Fruit fly (Drosophila melanogaster) whole organism, embryonic: Measurements from ENCODE around the gene CG42554.

ENCODE experiments used
- ATbp ChIP-seq: fragments of 200-800 bp; sonication (Bioruptor generic); optimal IDR thresholded peaks from 2 replicates; lab custom pipeline; 2017; ENCODE audit warnings: missing biosample characterization, mild to moderate bottlenecking, missing genetic modification characterization, missing genetic modification reagents
- Asciz ChIP-seq: fragments of 200-800 bp; sonication (Bioruptor generic); optimal IDR thresholded peaks from 2 replicates; lab custom pipeline; 2017; ENCODE audit warnings: missing biosample characterization, mild to moderate bottlenecking, missing genetic modification characterization, missing genetic modification reagents
- Atf6 ChIP-seq: fragments of 200-800 bp; sonication (Bioruptor generic); IDR thresholded peaks from 2 replicates; pipeline ENCODE4 v1.3.6; 2022; ENCODE audit warnings: missing biosample characterization, missing genetic modification characterization
- C15 ChIP-seq: fragments of 200-800 bp; sonication (Bioruptor generic); IDR thresholded peaks from 3 replicates; pipeline ENCODE4 v1.3.6; 2022; ENCODE audit warnings: missing biosample characterization, missing genetic modification characterization
- CG10267 ChIP-seq: fragments of 200-800 bp; sonication (Bioruptor generic); optimal IDR thresholded peaks from 2 replicates; lab custom pipeline; 2018; ENCODE audit warnings: missing biosample characterization, mild to moderate bottlenecking, missing genetic modification characterization, moderate library complexity
- CG10959 ChIP-seq: fragments of 200-800 bp; sonication (Bioruptor generic); IDR thresholded peaks from 2 replicates; pipeline ENCODE4 v1.3.6; 2022; ENCODE audit warnings: missing biosample characterization, missing genetic modification characterization
- CG13624 ChIP-seq: fragments of 200-800 bp; sonication (Bioruptor generic); optimal IDR thresholded peaks from 2 replicates; lab custom pipeline; 2016; ENCODE audit warnings: missing biosample characterization, missing genetic modification characterization
- CG13894 ChIP-seq: fragments of 200-800 bp; sonication (Bioruptor generic); optimal IDR thresholded peaks from 3 replicates; lab custom pipeline; 2018; ENCODE audit warnings: missing biosample characterization, mild to moderate bottlenecking, missing genetic modification characterization, moderate library complexity
- CG14965 ChIP-seq: fragments of 200-800 bp; sonication (Bioruptor generic); optimal IDR thresholded peaks from 2 replicates; lab custom pipeline; 2016; ENCODE audit warnings: missing biosample characterization, missing genetic modification characterization, borderline replicate concordance
- CG15073 ChIP-seq: fragments of 200-800 bp; sonication (Bioruptor generic); optimal IDR thresholded peaks from 2 replicates; lab custom pipeline; 2016; ENCODE audit warnings: missing biosample characterization, missing genetic modification characterization
- CG1647 ChIP-seq: fragments of 200-800 bp; sonication (Bioruptor generic); optimal IDR thresholded peaks from 3 replicates; lab custom pipeline; 2016; ENCODE audit warnings: missing biosample characterization, missing genetic modification characterization
- CG16815 ChIP-seq: fragments of 200-800 bp; sonication (Bioruptor generic); optimal IDR thresholded peaks from 3 replicates; lab custom pipeline; 2017; ENCODE audit warnings: missing biosample characterization, mild to moderate bottlenecking, missing genetic modification characterization
- CG16863 ChIP-seq: fragments of 200-800 bp; sonication (Bioruptor generic); optimal IDR thresholded peaks from 3 replicates; lab custom pipeline; 2016; ENCODE audit warnings: missing biosample characterization, missing genetic modification characterization
- CG17385 ChIP-seq: fragments of 200-800 bp; sonication (Bioruptor generic); optimal IDR thresholded peaks from 3 replicates; lab custom pipeline; 2018; ENCODE audit warnings: missing biosample characterization, mild to moderate bottlenecking, missing genetic modification characterization
- CG17802 ChIP-seq: fragments of 200-800 bp; sonication (Bioruptor generic); optimal IDR thresholded peaks from 2 replicates; lab custom pipeline; 2018; ENCODE audit warnings: missing biosample characterization, mild to moderate bottlenecking, missing genetic modification characterization, moderate library complexity
- CG17829 ChIP-seq: fragments of 200-800 bp; optimal IDR thresholded peaks from 2 replicates; lab custom pipeline; 2019; ENCODE audit warnings: missing biosample characterization, mild to moderate bottlenecking, missing genetic modification characterization, moderate library complexity
- CG31224 ChIP-seq: fragments of 200-800 bp; sonication (Bioruptor generic); IDR thresholded peaks from 2 replicates; pipeline ENCODE4 v1.3.6; 2022; ENCODE audit warnings: missing biosample characterization, missing genetic modification characterization
- CG4360 ChIP-seq: fragments of 200-800 bp; sonication (Bioruptor generic); IDR thresholded peaks from 2 replicates; pipeline ENCODE4 v1.3.6; 2022; ENCODE audit warnings: missing biosample characterization, missing genetic modification characterization
- CG4404 ChIP-seq: fragments of 200-800 bp; sonication (Bioruptor generic); IDR thresholded peaks from 2 replicates; pipeline ENCODE4 v1.3.6; 2022; ENCODE audit warnings: missing biosample characterization, missing genetic modification characterization
- CG7372 ChIP-seq: fragments of 200-800 bp; sonication (Bioruptor generic); IDR thresholded peaks from 2 replicates; pipeline ENCODE4 v1.3.6; 2022; ENCODE audit warnings: missing biosample characterization, missing genetic modification characterization
- CG8089 ChIP-seq: fragments of 200-800 bp; sonication (Bioruptor generic); optimal IDR thresholded peaks from 3 replicates; lab custom pipeline; 2016; ENCODE audit warnings: missing biosample characterization, missing genetic modification characterization
- CG8281 ChIP-seq: fragments of 200-800 bp; sonication (Bioruptor generic); optimal IDR thresholded peaks from 2 replicates; lab custom pipeline; 2018; ENCODE audit warnings: missing biosample characterization, mild to moderate bottlenecking, missing genetic modification characterization, moderate library complexity
- CG9215 ChIP-seq: fragments of 200-800 bp; sonication (Bioruptor generic); IDR thresholded peaks from 2 replicates; pipeline ENCODE4 v1.3.6; 2022; ENCODE audit warnings: missing biosample characterization, missing genetic modification characterization
- Chrac-16 ChIP-seq: fragments of 200-800 bp; sonication (Bioruptor generic); optimal IDR thresholded peaks from 3 replicates; lab custom pipeline; 2016; ENCODE audit warnings: missing biosample characterization, missing genetic modification characterization
- CoRest ChIP-seq: fragments of 200-800 bp; sonication (Bioruptor generic); optimal IDR thresholded peaks from 3 replicates; lab custom pipeline; 2018; ENCODE audit warnings: missing biosample characterization, mild to moderate bottlenecking, missing genetic modification characterization, moderate library complexity
- HLH3B ChIP-seq: fragments of 200-800 bp; sonication (Bioruptor generic); IDR thresholded peaks from 2 replicates; pipeline ENCODE4 v1.3.6; 2022; ENCODE audit warnings: missing biosample characterization, missing genetic modification characterization
- HmgZ ChIP-seq: fragments of 200-800 bp; sonication (Bioruptor generic); optimal IDR thresholded peaks from 2 replicates; lab custom pipeline; 2018; ENCODE audit warnings: missing biosample characterization, mild to moderate bottlenecking, missing genetic modification characterization
- Lpt ChIP-seq: fragments of >200 bp; optimal IDR thresholded peaks from 2 replicates; lab custom pipeline; 2018; ENCODE audit warnings: missing biosample characterization, missing genetic modification characterization
- Myb ChIP-seq: fragments of 200-800 bp; sonication (Bioruptor generic); optimal IDR thresholded peaks from 2 replicates; lab custom pipeline; 2016; ENCODE audit warnings: missing biosample characterization, missing genetic modification characterization
- Nf-YC ChIP-seq: fragments of 200-800 bp; optimal IDR thresholded peaks from 3 replicates; lab custom pipeline; 2019; ENCODE audit warnings: missing biosample characterization, mild to moderate bottlenecking, missing genetic modification characterization, moderate library complexity
- NfI ChIP-seq: fragments of 200-800 bp; sonication (Bioruptor generic); optimal IDR thresholded peaks from 3 replicates; lab custom pipeline; 2018; ENCODE audit warnings: missing biosample characterization, mild to moderate bottlenecking, missing genetic modification characterization, moderate library complexity
- Ravus ChIP-seq: fragments of 200-800 bp; sonication (Bioruptor generic); IDR thresholded peaks from 2 replicates; pipeline ENCODE4 v1.3.6; 2022; ENCODE audit warnings: missing biosample characterization, missing genetic modification characterization
- Spps ChIP-seq: fragments of 200-800 bp; sonication (Bioruptor generic); optimal IDR thresholded peaks from 2 replicates; lab custom pipeline; 2018; ENCODE audit warnings: missing biosample characterization, mild to moderate bottlenecking, missing genetic modification characterization
- Xrp1 ChIP-seq: fragments of 200-800 bp; sonication (Bioruptor generic); IDR thresholded peaks from 2 replicates; pipeline ENCODE4 v1.3.6; 2022; ENCODE audit warnings: missing biosample characterization, missing genetic modification characterization
- chm ChIP-seq: fragments of 200-800 bp; sonication (Bioruptor generic); IDR thresholded peaks from 2 replicates; pipeline ENCODE4 v1.3.6; 2022; ENCODE audit warnings: missing biosample characterization, missing genetic modification characterization
- ems ChIP-seq: fragments of 200-800 bp; sonication (Bioruptor generic); optimal IDR thresholded peaks from 3 replicates; lab custom pipeline; 2016; ENCODE audit warnings: missing biosample characterization, missing genetic modification characterization
- eve ChIP-seq, 2 experiments: fragments of >200 bp; optimal IDR thresholded peaks; 2 replicates each; lab custom pipeline; 2017; ENCODE audit warnings: missing biosample characterization in 2 of 2, missing genetic modification characterization in 2 of 2
- ewg ChIP-seq: fragments of 200-800 bp; sonication (Bioruptor generic); optimal IDR thresholded peaks from 3 replicates; lab custom pipeline; 2017; ENCODE audit warnings: mild to moderate bottlenecking, missing biosample characterization, missing genetic modification reagents, missing genetic modification characterization
- fd3F ChIP-seq: fragments of 200-800 bp; sonication (Bioruptor generic); optimal IDR thresholded peaks from 2 replicates; lab custom pipeline; 2018; ENCODE audit warnings: missing biosample characterization, mild to moderate bottlenecking, missing genetic modification characterization, moderate library complexity
- jumu ChIP-seq: fragments of 200-800 bp; sonication (Bioruptor generic); optimal IDR thresholded peaks from 3 replicates; lab custom pipeline; 2016; ENCODE audit warnings: missing biosample characterization, missing genetic modification characterization
- klu ChIP-seq: fragments of 200-800 bp; sonication (Bioruptor generic); IDR thresholded peaks from 2 replicates; pipeline ENCODE4 v1.3.6; 2022; ENCODE audit warnings: missing biosample characterization, missing genetic modification characterization
- knrl ChIP-seq: fragments of 200-800 bp; sonication (Bioruptor generic); IDR thresholded peaks from 3 replicates; pipeline ENCODE4 v1.3.6; 2022; ENCODE audit warnings: missing biosample characterization, missing genetic modification characterization; ENCODE audit not compliant: partially characterized antibody
- mam ChIP-seq: fragments of 200-800 bp; sonication (Bioruptor generic); optimal IDR thresholded peaks from 3 replicates; lab custom pipeline; 2016; ENCODE audit warnings: missing biosample characterization, missing genetic modification characterization
- oc ChIP-seq: fragments of 200-800 bp; sonication (Bioruptor generic); optimal IDR thresholded peaks from 2 replicates; lab custom pipeline; 2018; ENCODE audit warnings: missing biosample characterization, mild to moderate bottlenecking, missing genetic modification characterization, moderate library complexity
- pb ChIP-seq: fragments of 200-800 bp; sonication (Bioruptor generic); optimal IDR thresholded peaks from 3 replicates; lab custom pipeline; 2016; ENCODE audit warnings: missing biosample characterization, missing genetic modification characterization
- slou ChIP-seq: fragments of 200-800 bp; sonication (Bioruptor generic); optimal IDR thresholded peaks from 3 replicates; lab custom pipeline; 2016; ENCODE audit warnings: missing biosample characterization, missing genetic modification characterization
- ssp ChIP-seq: fragments of 200-800 bp; sonication (Bioruptor generic); IDR thresholded peaks from 2 replicates; pipeline ENCODE4 v1.3.6; 2022; ENCODE audit warnings: missing biosample characterization, missing genetic modification characterization
- tup ChIP-seq: fragments of 200-800 bp; sonication (Bioruptor generic); optimal IDR thresholded peaks from 2 replicates; lab custom pipeline; 2016; ENCODE audit warnings: missing biosample characterization, mild to moderate bottlenecking, missing genetic modification characterization, moderate library complexity
- vvl ChIP-seq: fragments of 200-800 bp; sonication (Bioruptor generic); IDR thresholded peaks from 2 replicates; pipeline ENCODE4 v1.3.6; 2022; ENCODE audit warnings: missing biosample characterization, missing genetic modification characterization
- zf30C ChIP-seq: fragments of 200-800 bp; sonication (Bioruptor generic); optimal IDR thresholded peaks from 3 replicates; lab custom pipeline; 2018; ENCODE audit warnings: missing biosample characterization, mild to moderate bottlenecking, missing genetic modification characterization
- zfh1 ChIP-seq: fragments of 200-800 bp; sonication (Bioruptor generic); IDR thresholded peaks from 3 replicates; pipeline ENCODE4 v1.3.6; 2022; ENCODE audit warnings: missing biosample characterization, missing genetic modification characterization

The CG42554 gene

DNA sequence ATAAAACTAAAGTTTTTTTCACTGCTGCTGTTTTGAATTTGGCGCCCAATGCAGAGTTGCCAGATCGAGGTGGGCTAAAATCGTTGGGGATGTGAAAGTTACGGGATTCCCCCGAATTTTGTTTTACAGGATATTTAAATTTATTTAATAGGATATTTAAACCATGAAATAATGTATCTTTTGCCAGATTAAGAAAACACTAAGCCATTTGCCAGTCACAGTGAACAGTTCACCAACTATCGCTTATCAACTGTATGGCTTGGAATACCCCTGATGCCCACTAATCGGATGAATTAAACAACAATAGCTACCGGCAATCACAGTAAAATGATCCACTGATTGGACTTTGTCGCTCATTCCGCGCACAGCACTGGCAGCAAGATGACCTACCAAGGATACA lies 15.6 kb downstream of the CG42554 start, which contains the start of gene Dci (continued):
- TF ChIP-seq CG13624, result peak; percentile 71
- TF ChIP-seq CG8281 (tag; lab: Kevin White, UChicago), result no peak
- TF ChIP-seq CG14965 (GFP tag; lab: Kevin White, UChicago), result no peak
- peak; percentile 10 for TF ChIP-seq Myb (GFP tag; lab: Kevin White, UChicago)
- no peak for TF ChIP-seq Nf-YC (tag; lab: Kevin White, UChicago)
- peak; percentile 76 for TF ChIP-seq Atf6 (GFP tag; lab: Robert Waterston, UW)
- no peak for TF ChIP-seq Asciz (GFP tag; lab: Kevin White, UChicago)
- TF ChIP-seq NfI, result peak; percentile 56
- peak; percentile 89 for TF ChIP-seq mam
- TF ChIP-seq CG1647 (GFP tag; lab: Kevin White, UChicago), result peak; percentile 66
- no peak for TF ChIP-seq Lpt (GFP tag; lab: Kevin White, UChicago)
- peak; percentile 60; the same call in 1 of the 2 replicates for TF ChIP-seq CG31224
- TF ChIP-seq vvl, result peak; percentile 82
- TF ChIP-seq zfh1, result peak; percentile 54; the same call in 2 of the 3 replicates
- peak; percentile 22 for TF ChIP-seq fd3F (GFP tag; lab: Kevin White, UChicago)
- peak; percentile 64 for TF ChIP-seq CG17829 (tag; lab: Kevin White, UChicago)
- TF ChIP-seq klu, result peak; percentile 37; the same call in 1 of the 2 replicates
- peak; percentile 24 for TF ChIP-seq CG17385
- TF ChIP-seq C15 (GFP tag; lab: Robert Waterston, UW), result peak; percentile 43; the same call in 1 of the 3 replicates
- TF ChIP-seq eve (GFP tag; optimal IDR thresholded peaks at IDR 0.05; lab: Kevin White, UChicago), result no peak
- no peak for TF ChIP-seq Spps (tag; lab: Kevin White, UChicago)
- TF ChIP-seq CG7372 (GFP tag; lab: Robert Waterston, UW), result peak; percentile 61
- peak; percentile 33 for TF ChIP-seq ATbp (GFP tag; lab: Kevin White, UChicago)
- no peak for TF ChIP-seq pb
- TF ChIP-seq oc, result peak; percentile 59
- peak; percentile 28 for TF ChIP-seq Ravus (GFP tag; lab: Robert Waterston, UW)
- TF ChIP-seq HmgZ, result peak; percentile 77
- no peak for TF ChIP-seq chm (GFP tag; lab: Robert Waterston, UW)
- peak; percentile 78 for TF ChIP-seq Xrp1 (GFP tag; lab: Robert Waterston, UW)
- TF ChIP-seq ems (GFP tag; lab: Kevin White, UChicago), result peak; percentile 60
- TF ChIP-seq CG16815, result peak; percentile 45
- TF ChIP-seq CG9215 (GFP tag; lab: Robert Waterston, UW), result peak; percentile 68
- peak; percentile 46 for TF ChIP-seq ewg
- peak; percentile 60 for TF ChIP-seq CG8089 (GFP tag; lab: Kevin White, UChicago)
- peak; percentile 91 for TF ChIP-seq knrl (GFP tag; lab: Robert Waterston, UW)
- no peak for TF ChIP-seq CG17802 (tag; lab: Kevin White, UChicago)
- TF ChIP-seq CG16863 (GFP tag; lab: Kevin White, UChicago), result peak; percentile 46
- TF ChIP-seq HLH3B (GFP tag; lab: Robert Waterston, UW), result peak; percentile 59; the same call in 1 of the 2 replicates
- TF ChIP-seq Chrac-16 (GFP tag; lab: Kevin White, UChicago), result peak; percentile 81
- no peak for TF ChIP-seq CG4360
- TF ChIP-seq ssp (GFP tag; lab: Robert Waterston, UW), result peak; percentile 59
- TF ChIP-seq CG10267 (tag; lab: Kevin White, UChicago), result peak; percentile 73
- peak; percentile 47; the same call in 1 of the 2 replicates for TF ChIP-seq CG10959
- no peak for TF ChIP-seq CG13894 (tag; lab: Kevin White, UChicago)
- TF ChIP-seq zf30C, result no peak
- TF ChIP-seq jumu, result peak; percentile 72
- TF ChIP-seq CG4404 (GFP tag; lab: Robert Waterston, UW), result no peak
- peak; percentile 84 for TF ChIP-seq CoRest (tag; lab: Kevin White, UChicago)
- no peak for TF ChIP-seq CG15073 (GFP tag; lab: Kevin White, UChicago)
- TF ChIP-seq tup (GFP tag; lab: Kevin White, UChicago), result peak; percentile 63
- TF ChIP-seq slou, result peak; percentile 57
